Fruit fly (Drosophila melanogaster): ENCODE results near the gene CG17652.

DNA sequence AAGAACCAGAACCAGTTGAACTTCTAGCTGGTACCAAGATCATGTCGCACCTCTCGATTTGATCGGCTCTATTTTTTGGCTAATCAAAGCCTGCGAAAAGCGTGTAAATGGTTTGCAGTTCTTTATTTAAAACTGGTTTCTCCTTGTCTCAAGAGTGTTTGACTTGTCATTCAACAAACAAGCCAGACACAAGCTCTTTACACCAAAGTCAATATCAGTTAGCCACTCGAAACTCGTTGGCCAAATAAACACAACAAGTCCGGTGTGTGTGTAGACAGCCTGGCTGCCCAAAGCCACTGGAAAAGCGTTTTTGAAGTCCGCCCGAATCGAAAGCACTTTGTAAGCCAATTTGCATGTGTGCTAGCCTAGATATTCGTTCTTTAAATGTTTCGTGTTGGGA, 7.9 kb upstream of the CG17652 start:
- TF ChIP-seq Myc (optimal IDR thresholded peaks at IDR 0.05), result no peak
- TF ChIP-seq h (optimal IDR thresholded peaks at IDR 0.05), result no peak
- no peak for TF ChIP-seq ttk (optimal IDR thresholded peaks at IDR 0.05)
- TF ChIP-seq Sin3A (optimal IDR thresholded peaks at IDR 0.05), result no peak
